Fruit fly (Drosophila melanogaster) whole organism, adult: ENCODE results near the gene CG5902.

Source experiments
- CG11617 ChIP-seq: fragments of 200-800 bp; sonication (Bioruptor generic); optimal IDR thresholded peaks from 2 replicates; lab custom pipeline; 2017; ENCODE audit warnings: mild to moderate bottlenecking, missing biosample characterization, missing genetic modification reagents, missing genetic modification characterization
- CG12768 ChIP-seq: fragments of 200-800 bp; sonication (Bioruptor generic); optimal IDR thresholded peaks from 2 replicates; lab custom pipeline; 2017; ENCODE audit warnings: missing biosample characterization, missing genetic modification characterization, mild to moderate bottlenecking, moderate library complexity, missing genetic modification reagents
- CG7101 ChIP-seq: fragments of 200-800 bp; sonication (Bioruptor generic); optimal IDR thresholded peaks from 2 replicates; lab custom pipeline; 2018; ENCODE audit warnings: missing biosample characterization, mild to moderate bottlenecking, missing genetic modification characterization, moderate library complexity
- Hr96 ChIP-seq: fragments of 200-800 bp; sonication (Bioruptor generic); optimal IDR thresholded peaks from 2 replicates; lab custom pipeline; 2016; ENCODE audit warnings: missing biosample characterization, missing genetic modification characterization
- Mnt ChIP-seq: fragments of 200-800 bp; sonication (Bioruptor generic); optimal IDR thresholded peaks from 2 replicates; lab custom pipeline; 2016; ENCODE audit warnings: missing biosample characterization, mild to moderate bottlenecking, missing genetic modification characterization
- bab1 ChIP-seq: fragments of 200-800 bp; sonication (Bioruptor generic); optimal IDR thresholded peaks from 3 replicates; lab custom pipeline; 2019; ENCODE audit warnings: missing biosample characterization, mild to moderate bottlenecking, missing genetic modification characterization, moderate library complexity
- ovo ChIP-seq: fragments of 200-800 bp; sonication (Bioruptor generic); optimal IDR thresholded peaks from 2 replicates; lab custom pipeline; 2016; ENCODE audit warnings: missing biosample characterization, missing genetic modification characterization
- pad ChIP-seq: fragments of 200-800 bp; sonication (Bioruptor generic); optimal IDR thresholded peaks from 3 replicates; lab custom pipeline; 2017; ENCODE audit warnings: missing biosample characterization, missing genetic modification characterization, mild to moderate bottlenecking, moderate library complexity, missing genetic modification reagents
- tj ChIP-seq: fragments of 200-800 bp; sonication (Bioruptor generic); optimal IDR thresholded peaks from 3 replicates; lab custom pipeline; 2017; ENCODE audit warnings: missing biosample characterization, mild to moderate bottlenecking, missing genetic modification characterization, moderate library complexity
- toe ChIP-seq: fragments of 200-800 bp; sonication (Bioruptor generic); optimal IDR thresholded peaks from 2 replicates; lab custom pipeline; 2016; ENCODE audit warnings: missing biosample characterization, missing genetic modification characterization

- TF ChIP-seq Hr96 (GFP tag; lab: Kevin White, UChicago) (no peak), toe (GFP tag; lab: Kevin White, UChicago) (no peak), tj (GFP tag; lab: Kevin White, UChicago) (peak; percentile 68), CG12768 (GFP tag; lab: Kevin White, UChicago) (no peak), CG7101 (tag; lab: Kevin White, UChicago) (no peak), Mnt (GFP tag; lab: Kevin White, UChicago) (no peak), pad (no peak), bab1 (GFP tag; lab: Kevin White, UChicago) (no peak), ovo (GFP tag; lab: Kevin White, UChicago) (no peak), CG11617 (no peak)
These were observed 37.7 kb upstream of the CG5902 start for dm6 chr3R:23948466-23949413.
